Worm (Caenorhabditis elegans) whole organism, young adult: Measurements from ENCODE around the gene E02H4.7.

Source experiments
- B0019.2 ChIP-seq: fragments of 200-800 bp; sonication (Bioruptor generic); conservative IDR thresholded peaks from 2 replicates; pipeline ENCODE4 v1.3.6; 2022; ENCODE audit warnings: missing genetic modification reagents, missing genetic modification characterization, missing compliant biosample characterization
- C06A6.2 ChIP-seq: fragments of 200-800 bp; sonication (Bioruptor generic); conservative IDR thresholded peaks from 2 replicates; pipeline ENCODE4 v1.3.6; 2022; ENCODE audit warnings: missing genetic modification characterization, missing compliant biosample characterization
- F33H1.4 ChIP-seq: fragments of 200-800 bp; sonication (Bioruptor generic); IDR thresholded peaks from 2 replicates; pipeline ENCODE4 v1.3.6; 2022; ENCODE audit warnings: missing genetic modification reagents, missing genetic modification characterization, missing compliant biosample characterization
- F49E8.2 ChIP-seq: sonication (generic microtip); optimal IDR thresholded peaks from 3 replicates; lab custom pipeline; 2017; ENCODE audit warnings: missing genetic modification characterization, mild to moderate bottlenecking, missing compliant biosample characterization, antibody characterized with exemption, moderate library complexity; ENCODE audit not compliant: insufficient read depth
- F55B11.4 ChIP-seq: sonication (generic microtip); optimal IDR thresholded peaks from 2 replicates; lab custom pipeline; 2016; ENCODE audit warnings: missing compliant biosample characterization, missing genetic modification characterization, borderline replicate concordance; ENCODE audit not compliant: insufficient read depth
- K12H6.12 ChIP-seq: fragments of 200-800 bp; sonication (Bioruptor generic); optimal IDR thresholded peaks from 2 replicates; lab custom pipeline; 2018; ENCODE audit warnings: mild to moderate bottlenecking, missing genetic modification characterization, missing compliant biosample characterization
- Y53G8AR.9 ChIP-seq: fragments of 200-800 bp; sonication (Bioruptor generic); conservative IDR thresholded peaks from 2 replicates; pipeline ENCODE4 v1.3.6; 2022; ENCODE audit warnings: missing genetic modification reagents, missing genetic modification characterization, missing compliant biosample characterization
- Y79H2A.3 ChIP-seq: fragments of 200-800 bp; sonication (Bioruptor generic); conservative IDR thresholded peaks from 2 replicates; pipeline ENCODE4 v1.3.6; 2022; ENCODE audit warnings: missing genetic modification reagents, missing genetic modification characterization, missing compliant biosample characterization
- akir-1 ChIP-seq: fragments of 200-800 bp; sonication (Bioruptor generic); optimal IDR thresholded peaks from 2 replicates; lab custom pipeline; 2018; ENCODE audit warnings: mild to moderate bottlenecking, missing genetic modification characterization, moderate library complexity, missing compliant biosample characterization
- aptf-2 ChIP-seq: fragments of 200-800 bp; sonication (Bioruptor generic); conservative IDR thresholded peaks from 2 replicates; pipeline ENCODE4 v1.3.6; 2022; ENCODE audit warnings: missing genetic modification reagents, missing genetic modification characterization, missing compliant biosample characterization
- aptf-3 ChIP-seq: fragments of 200-800 bp; sonication (Bioruptor generic); IDR thresholded peaks from 2 replicates; pipeline ENCODE4 v1.3.6; 2022; ENCODE audit warnings: missing genetic modification characterization, missing compliant biosample characterization
- atf-7 ChIP-seq: sonication (generic microtip); optimal IDR thresholded peaks from 2 replicates; lab custom pipeline; 2017; ENCODE audit warnings: mild to moderate bottlenecking, missing genetic modification characterization, missing compliant biosample characterization
- attf-5 ChIP-seq: fragments of 200-800 bp; sonication (Bioruptor generic); optimal IDR thresholded peaks from 2 replicates; lab custom pipeline; 2018; ENCODE audit warnings: mild to moderate bottlenecking, missing genetic modification characterization, missing compliant biosample characterization
- bed-1 ChIP-seq: fragments of 200-800 bp; sonication (Bioruptor generic); IDR thresholded peaks from 2 replicates; pipeline ENCODE4 v1.3.6; 2022; ENCODE audit warnings: missing genetic modification reagents, missing genetic modification characterization, missing compliant biosample characterization
- ceh-27 ChIP-seq: fragments of 200-800 bp; sonication (Bioruptor generic); optimal IDR thresholded peaks from 2 replicates; lab custom pipeline; 2018; ENCODE audit warnings: mild to moderate bottlenecking, missing genetic modification characterization, moderate library complexity, missing compliant biosample characterization
- ceh-58 ChIP-seq: fragments of 200-800 bp; sonication (Bioruptor generic); IDR thresholded peaks from 2 replicates; pipeline ENCODE4 v1.3.6; 2022; ENCODE audit warnings: missing genetic modification characterization, missing compliant biosample characterization
- ceh-79 ChIP-seq: sonication (generic microtip); optimal IDR thresholded peaks from 2 replicates; lab custom pipeline; 2017; ENCODE audit warnings: mild to moderate bottlenecking, missing genetic modification characterization, missing compliant biosample characterization
- efl-1 ChIP-seq: fragments of 150-350 bp; optimal IDR thresholded peaks from 2 replicates; lab custom pipeline; 2014; ENCODE audit warnings: missing biosample characterization, missing genetic modification reagents, missing genetic modification characterization
- egrh-3 ChIP-seq: fragments of 200-800 bp; sonication (Bioruptor generic); IDR thresholded peaks from 2 replicates; pipeline ENCODE4 v1.3.6; 2022; ENCODE audit warnings: missing genetic modification reagents, missing genetic modification characterization, missing compliant biosample characterization
- hmg-1.2 ChIP-seq: fragments of 200-800 bp; sonication (Bioruptor generic); IDR thresholded peaks from 2 replicates; pipeline ENCODE4 v1.3.6; 2022; ENCODE audit warnings: missing genetic modification reagents, missing genetic modification characterization, missing compliant biosample characterization
- let-526 ChIP-seq: fragments of 200-800 bp; sonication (Bioruptor generic); IDR thresholded peaks from 2 replicates; pipeline ENCODE4 v1.3.6; 2022; ENCODE audit warnings: missing genetic modification reagents, missing genetic modification characterization, missing compliant biosample characterization
- lin-35 ChIP-seq, 3 experiments: fragments of 150-350 bp in 2 of 3; sonication (generic microtip) in 1 of 3; optimal IDR thresholded peaks; 2 replicates each; lab custom pipeline; 2014 to 2018; ENCODE audit warnings: missing biosample characterization in 3 of 3, missing genetic modification characterization in 3 of 3, missing genetic modification reagents in 3 of 3
- lir-1 ChIP-seq: fragments of 200-800 bp; sonication (Bioruptor generic); conservative IDR thresholded peaks from 2 replicates; pipeline ENCODE4 v1.3.6; 2022; ENCODE audit warnings: missing genetic modification reagents, missing genetic modification characterization, missing compliant biosample characterization
- lsy-27 ChIP-seq: sonication (generic microtip); optimal IDR thresholded peaks from 2 replicates; lab custom pipeline; 2017; ENCODE audit warnings: missing genetic modification characterization, mild to moderate bottlenecking, missing compliant biosample characterization, antibody characterized with exemption, missing genotype, borderline replicate concordance; ENCODE audit not compliant: insufficient read depth
- mcd-1 ChIP-seq: fragments of 200-800 bp; sonication (Bioruptor generic); IDR thresholded peaks from 2 replicates; pipeline ENCODE4 v1.3.6; 2022; ENCODE audit warnings: missing genetic modification reagents, missing genetic modification characterization, missing compliant biosample characterization
- mes-4 ChIP-seq: sonication (generic microtip); optimal IDR thresholded peaks from 2 replicates; lab custom pipeline; 2016; ENCODE audit warnings: missing genotype, missing genetic modification characterization, missing compliant biosample characterization
- mxl-1 ChIP-seq: sonication (generic microtip); optimal IDR thresholded peaks from 2 replicates; lab custom pipeline; 2016; ENCODE audit warnings: missing genetic modification characterization, missing compliant biosample characterization
- nfya-2 ChIP-seq: fragments of 200-800 bp; sonication (Bioruptor generic); IDR thresholded peaks from 2 replicates; pipeline ENCODE4 v1.3.6; 2022; ENCODE audit warnings: missing genetic modification reagents, missing genetic modification characterization, missing compliant biosample characterization
- nhr-80 ChIP-seq: sonication (generic microtip); optimal IDR thresholded peaks from 2 replicates; lab custom pipeline; 2016; ENCODE audit warnings: missing genetic modification characterization, missing compliant biosample characterization
- rec-8 ChIP-seq, 2 experiments: sonication (generic microtip); optimal IDR thresholded peaks; 2 replicates each; lab custom pipeline; 2016; ENCODE audit warnings: mild to moderate bottlenecking in 2 of 2, missing genetic modification characterization in 2 of 2, missing genetic modification reagents in 2 of 2, missing genotype in 2 of 2, missing biosample characterization in 1 of 2, missing compliant biosample characterization in 1 of 2, moderate library complexity in 1 of 2
- snpc-1.3 ChIP-seq: sonication (generic microtip); optimal IDR thresholded peaks from 2 replicates; lab custom pipeline; 2017; ENCODE audit warnings: missing genetic modification characterization, mild to moderate bottlenecking, missing compliant biosample characterization, antibody characterized with exemption, moderate library complexity, missing genotype, missing genetic modification reagents; ENCODE audit not compliant: insufficient read depth
- somi-1 ChIP-seq: fragments of 200-800 bp; sonication (Bioruptor generic); optimal IDR thresholded peaks from 2 replicates; lab custom pipeline; 2018; ENCODE audit warnings: mild to moderate bottlenecking, missing genetic modification characterization, missing compliant biosample characterization
- sptf-2 ChIP-seq: fragments of 200-800 bp; sonication (Bioruptor generic); optimal IDR thresholded peaks from 2 replicates; lab custom pipeline; 2018; ENCODE audit warnings: mild to moderate bottlenecking, missing genetic modification characterization, missing compliant biosample characterization
- tbp1 ChIP-seq: fragments of 200-800 bp; sonication (Bioruptor generic); optimal IDR thresholded peaks from 2 replicates; lab custom pipeline; 2018; ENCODE audit warnings: mild to moderate bottlenecking, missing genetic modification characterization, missing compliant biosample characterization
- zfh-2 ChIP-seq: fragments of 200-800 bp; sonication (Bioruptor generic); conservative IDR thresholded peaks from 2 replicates; pipeline ENCODE4 v1.3.6; 2022; ENCODE audit warnings: missing genetic modification reagents, missing genetic modification characterization, missing compliant biosample characterization
- zim-3 ChIP-seq: sonication (generic microtip); optimal IDR thresholded peaks from 2 replicates; lab custom pipeline; 2017; ENCODE audit warnings: mild to moderate bottlenecking, missing genetic modification characterization, moderate library complexity, missing compliant biosample characterization
- ztf-26 ChIP-seq: sonication (generic microtip); optimal IDR thresholded peaks from 2 replicates; lab custom pipeline; 2017; ENCODE audit warnings: missing genetic modification characterization, missing compliant biosample characterization
- ztf-28 ChIP-seq: fragments of 200-800 bp; sonication (Bioruptor generic); IDR thresholded peaks from 2 replicates; pipeline ENCODE4 v1.3.6; 2022; ENCODE audit warnings: missing genetic modification reagents, missing genetic modification characterization, missing compliant biosample characterization

Gene E02H4.7

ce11 chrX:14234932-14235331, 21.1 kb upstream of the E02H4.7 start, which contains the start of gene srg-37:
TSS of gene srg-37 (minus strand) at chrX:14235032.
- no peak for TF ChIP-seq atf-7 (tag; lab: Kevin White, UChicago)
- TF ChIP-seq lsy-27: no peak
- TF ChIP-seq sptf-2 (GFP tag; lab: Kevin White, UChicago): no peak
- TF ChIP-seq let-526: no peak
- TF ChIP-seq rec-8 (tag; optimal IDR thresholded peaks at IDR 0.05; lab: Kevin White, UChicago): no peak
- no peak for TF ChIP-seq mxl-1
- TF ChIP-seq mes-4: no peak
- TF ChIP-seq Y79H2A.3 (GFP tag; lab: Robert Waterston, UW): no peak
- TF ChIP-seq C06A6.2 (GFP tag; lab: Robert Waterston, UW): no peak

ce11 chrX:14236121-14236824, 19.8 kb upstream of the E02H4.7 start:
- TF ChIP-seq F55B11.4 (tag; lab: Kevin White, UChicago) (no peak), egrh-3 (GFP tag; lab: Robert Waterston, UW) (peak; percentile 93), somi-1 (GFP tag; lab: Kevin White, UChicago) (no peak), zfh-2 (GFP tag; lab: Robert Waterston, UW) (peak; percentile 90), ceh-58 (GFP tag; lab: Robert Waterston, UW) (no peak), lsy-27 (no peak), aptf-3 (GFP tag; lab: Robert Waterston, UW) (no peak), efl-1 (GFP tag; lab: Kevin White, UChicago) (no peak), mcd-1 (GFP tag; lab: Robert Waterston, UW) (peak; percentile 23; the same call in 1 of the 2 replicates), aptf-2 (no peak), F33H1.4 (GFP tag; lab: Robert Waterston, UW) (no peak), ceh-79 (tag; lab: Kevin White, UChicago) (no peak), ztf-26 (no peak)

ce11 chrX:14238291-14238758, 17.7 kb upstream of the E02H4.7 start, which contains the start of gene K04C1.2:
TSS of gene K04C1.2 (plus strand) at chrX:14238708.
- TF ChIP-seq egrh-3 (GFP tag; lab: Robert Waterston, UW): no peak
- TF ChIP-seq F55B11.4 (tag; lab: Kevin White, UChicago): no peak
- peak; percentile 5 for TF ChIP-seq tbp1 (GFP tag; lab: Kevin White, UChicago)
- TF ChIP-seq F49E8.2 (tag; lab: Kevin White, UChicago): no peak
- TF ChIP-seq hmg-1.2: peak; percentile 80; the same call in 1 of the 2 replicates
- TF ChIP-seq nfya-2: no peak
- TF ChIP-seq B0019.2 (GFP tag; lab: Robert Waterston, UW): no peak
- TF ChIP-seq lin-35 (GFP tag; optimal IDR thresholded peaks at IDR 0.05; lab: Kevin White, UChicago): no peak
- peak; percentile 79 for TF ChIP-seq lir-1 (GFP tag; lab: Robert Waterston, UW)
- peak; percentile 62 for TF ChIP-seq attf-5 (GFP tag; lab: Kevin White, UChicago)
- TF ChIP-seq snpc-1.3: no peak
- TF ChIP-seq ceh-27: peak; percentile 58
- TF ChIP-seq ztf-28 (GFP tag; lab: Robert Waterston, UW): no peak
- no peak for TF ChIP-seq bed-1 (GFP tag; lab: Robert Waterston, UW)
- no peak for TF ChIP-seq ztf-26
- peak; percentile 36 for TF ChIP-seq K12H6.12 (tag; lab: Kevin White, UChicago)
- TF ChIP-seq akir-1: no peak
- TF ChIP-seq zim-3 (tag; lab: Kevin White, UChicago): no peak
- TF ChIP-seq Y53G8AR.9: no peak
- TF ChIP-seq nhr-80 (tag; lab: Kevin White, UChicago): peak; percentile 22
- no peak for TF ChIP-seq lsy-27
